Worm (Caenorhabditis elegans) whole organism, mixed stage, embryonic: Measurements from ENCODE around the gene sdz-13.

Experiments used
- bed-3 ChIP-seq: fragments of 200-800 bp; sonication (Bioruptor generic); optimal IDR thresholded peaks from 3 replicates; lab custom pipeline; 2018; ENCODE audit warnings: mild to moderate bottlenecking, missing genetic modification characterization, moderate library complexity, missing compliant biosample characterization
- elt-1 ChIP-seq: sonication (generic microtip); optimal IDR thresholded peaks from 2 replicates; lab custom pipeline; 2017; ENCODE audit warnings: missing genetic modification characterization, mild to moderate bottlenecking, missing compliant biosample characterization, antibody characterized with exemption, moderate library complexity, borderline replicate concordance; ENCODE audit not compliant: insufficient read depth
- elt-3 ChIP-seq: fragments of 150-350 bp; optimal IDR thresholded peaks from 2 replicates; lab custom pipeline; 2014; ENCODE audit warnings: missing biosample characterization, missing genetic modification characterization
- ham-2 ChIP-seq: fragments of 200-800 bp; sonication (Bioruptor generic); optimal IDR thresholded peaks from 2 replicates; lab custom pipeline; 2018; ENCODE audit warnings: mild to moderate bottlenecking, missing genetic modification characterization, missing compliant biosample characterization
- lin-32 ChIP-seq: fragments of 200-800 bp; sonication (Bioruptor generic); optimal IDR thresholded peaks from 2 replicates; lab custom pipeline; 2018; ENCODE audit warnings: mild to moderate bottlenecking, missing genetic modification characterization, missing compliant biosample characterization
- lsy-2 ChIP-seq: fragments of 150-350 bp; optimal IDR thresholded peaks from 2 replicates; lab custom pipeline; 2014; ENCODE audit warnings: missing biosample characterization, missing genetic modification characterization
- mab-5 ChIP-seq: fragments of 150-350 bp; optimal IDR thresholded peaks from 2 replicates; lab custom pipeline; 2014; ENCODE audit warnings: missing biosample characterization, missing genetic modification characterization
- nhr-12 ChIP-seq: fragments of 150-350 bp; optimal IDR thresholded peaks from 2 replicates; lab custom pipeline; 2014; ENCODE audit warnings: missing biosample characterization, missing genetic modification characterization
- nhr-237 ChIP-seq: fragments of 150-350 bp; optimal IDR thresholded peaks from 2 replicates; lab custom pipeline; 2014; ENCODE audit warnings: missing biosample characterization, missing genetic modification characterization
- snpc-4 ChIP-seq: fragments of 150-350 bp; optimal IDR thresholded peaks from 2 replicates; lab custom pipeline; 2014; ENCODE audit warnings: missing biosample characterization, missing genetic modification characterization
- unc-62 ChIP-seq: fragments of 150-350 bp; optimal IDR thresholded peaks from 2 replicates; lab custom pipeline; 2014; ENCODE audit warnings: missing biosample characterization, missing genetic modification reagents, missing genetic modification characterization

DNA sequence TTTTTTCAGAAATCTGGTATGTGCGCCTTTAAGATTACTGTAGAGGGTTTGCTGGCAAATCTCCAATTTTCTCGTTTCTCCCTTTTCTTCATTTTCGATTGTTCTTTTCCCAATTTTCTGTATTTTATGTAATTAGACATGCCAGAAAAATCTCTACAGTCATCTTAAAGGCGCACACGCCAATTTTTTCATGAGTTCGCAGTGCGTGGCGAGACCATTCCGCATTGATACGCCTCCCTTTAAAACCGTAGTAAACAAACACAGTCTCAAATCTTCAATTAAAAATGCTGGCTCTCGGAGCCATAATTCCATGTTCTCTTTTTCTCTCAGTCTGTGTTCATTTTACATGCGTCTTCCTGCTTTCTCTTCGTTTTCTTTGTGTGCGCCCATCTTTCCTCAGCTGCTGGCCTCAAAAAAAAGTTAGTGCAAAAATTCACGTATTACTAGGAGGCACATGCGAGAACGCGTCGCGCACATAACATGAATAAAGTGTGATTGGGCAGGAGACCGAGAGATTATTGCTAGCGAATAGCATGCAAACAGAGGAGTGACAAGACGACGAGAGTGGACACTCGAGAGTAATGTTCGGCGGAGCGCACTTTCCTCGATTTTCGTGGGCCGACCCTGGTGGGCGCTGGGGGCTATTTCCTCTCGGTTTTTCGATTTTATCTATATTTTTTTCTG, 39.6 kb upstream of the sdz-13 start:
- TF ChIP-seq bed-3 (GFP tag; lab: Kevin White, UChicago) (no peak), elt-3 (tag; lab: Kevin White, UChicago) (no peak), lin-32 (no peak), nhr-237 (peak; percentile 20), snpc-4 (tag; lab: Kevin White, UChicago) (no peak), nhr-12 (no peak), unc-62 (GFP tag; lab: Kevin White, UChicago) (peak; percentile 14), ham-2 (no peak), lsy-2 (tag; lab: Kevin White, UChicago) (peak; percentile 21), elt-1 (tag; lab: Kevin White, UChicago) (peak; percentile 27), mab-5 (tag; lab: Kevin White, UChicago) (no peak)
